Worm (Caenorhabditis elegans) whole organism, mixed stage, embryonic: Measurements from ENCODE around the gene F54C9.14.

Experiments used
- M03D4.4 ChIP-seq: sonication (generic microtip); optimal IDR thresholded peaks from 2 replicates; lab custom pipeline; 2017; ENCODE audit warnings: mild to moderate bottlenecking, missing genetic modification characterization, missing compliant biosample characterization
- bed-3 ChIP-seq: fragments of 200-800 bp; sonication (Bioruptor generic); optimal IDR thresholded peaks from 3 replicates; lab custom pipeline; 2018; ENCODE audit warnings: mild to moderate bottlenecking, missing genetic modification characterization, moderate library complexity, missing compliant biosample characterization
- blmp-1 ChIP-seq: fragments of 150-350 bp; optimal IDR thresholded peaks from 2 replicates; lab custom pipeline; 2014; ENCODE audit warnings: missing biosample characterization, missing genetic modification characterization
- ceh-39 ChIP-seq: fragments of 150-350 bp; optimal IDR thresholded peaks from 2 replicates; lab custom pipeline; 2014; ENCODE audit warnings: missing biosample characterization, missing genetic modification characterization
- ceh-43 ChIP-seq: fragments of 200-800 bp; sonication (Bioruptor generic); optimal IDR thresholded peaks from 2 replicates; lab custom pipeline; 2018; ENCODE audit warnings: mild to moderate bottlenecking, missing genetic modification characterization, moderate library complexity, missing compliant biosample characterization
- ceh-83 ChIP-seq: fragments of 200-800 bp; sonication (Bioruptor generic); optimal IDR thresholded peaks from 2 replicates; lab custom pipeline; 2018; ENCODE audit warnings: mild to moderate bottlenecking, missing genetic modification characterization, missing compliant biosample characterization
- ces-1 ChIP-seq: fragments of 150-350 bp; optimal IDR thresholded peaks from 2 replicates; lab custom pipeline; 2014; ENCODE audit warnings: missing biosample characterization, missing genetic modification reagents, missing genetic modification characterization
- cnd-1 ChIP-seq: fragments of 200-800 bp; sonication (Bioruptor generic); optimal IDR thresholded peaks from 2 replicates; lab custom pipeline; 2018; ENCODE audit warnings: mild to moderate bottlenecking, missing genetic modification characterization, missing compliant biosample characterization
- drap-1 ChIP-seq: fragments of 200-800 bp; sonication (Bioruptor generic); optimal IDR thresholded peaks from 3 replicates; lab custom pipeline; 2018; ENCODE audit warnings: mild to moderate bottlenecking, missing genetic modification characterization, missing compliant biosample characterization
- elt-1 ChIP-seq: sonication (generic microtip); optimal IDR thresholded peaks from 2 replicates; lab custom pipeline; 2017; ENCODE audit warnings: missing genetic modification characterization, mild to moderate bottlenecking, missing compliant biosample characterization, antibody characterized with exemption, moderate library complexity, borderline replicate concordance; ENCODE audit not compliant: insufficient read depth
- elt-3 ChIP-seq: fragments of 150-350 bp; optimal IDR thresholded peaks from 2 replicates; lab custom pipeline; 2014; ENCODE audit warnings: missing biosample characterization, missing genetic modification characterization
- flh-1 ChIP-seq: fragments of 200-800 bp; sonication (Bioruptor generic); optimal IDR thresholded peaks from 2 replicates; lab custom pipeline; 2018; ENCODE audit warnings: mild to moderate bottlenecking, missing genetic modification characterization, moderate library complexity, missing compliant biosample characterization
- ham-2 ChIP-seq: fragments of 200-800 bp; sonication (Bioruptor generic); optimal IDR thresholded peaks from 2 replicates; lab custom pipeline; 2018; ENCODE audit warnings: mild to moderate bottlenecking, missing genetic modification characterization, missing compliant biosample characterization
- hlh-1 ChIP-seq: fragments of 150-350 bp; optimal IDR thresholded peaks from 2 replicates; lab custom pipeline; 2014; ENCODE audit warnings: missing biosample characterization, missing genetic modification reagents, missing genetic modification characterization
- lin-13 ChIP-seq: fragments of 150-350 bp; optimal IDR thresholded peaks from 2 replicates; lab custom pipeline; 2014; ENCODE audit warnings: missing biosample characterization, missing genetic modification characterization
- lin-32 ChIP-seq: fragments of 200-800 bp; sonication (Bioruptor generic); optimal IDR thresholded peaks from 2 replicates; lab custom pipeline; 2018; ENCODE audit warnings: mild to moderate bottlenecking, missing genetic modification characterization, missing compliant biosample characterization
- lsy-2 ChIP-seq: fragments of 150-350 bp; optimal IDR thresholded peaks from 2 replicates; lab custom pipeline; 2014; ENCODE audit warnings: missing biosample characterization, missing genetic modification characterization
- mab-5 ChIP-seq: fragments of 150-350 bp; optimal IDR thresholded peaks from 2 replicates; lab custom pipeline; 2014; ENCODE audit warnings: missing biosample characterization, missing genetic modification characterization
- mep-1 ChIP-seq: fragments of 150-350 bp; optimal IDR thresholded peaks from 2 replicates; lab custom pipeline; 2017; ENCODE audit warnings: missing biosample characterization, missing genetic modification reagents, missing genetic modification characterization, inconsistent platforms
- mls-2 ChIP-seq: sonication (generic microtip); optimal IDR thresholded peaks from 2 replicates; lab custom pipeline; 2016; ENCODE audit warnings: mild to moderate bottlenecking, missing genetic modification characterization, moderate library complexity, missing compliant biosample characterization
- nhr-12 ChIP-seq: fragments of 150-350 bp; optimal IDR thresholded peaks from 2 replicates; lab custom pipeline; 2014; ENCODE audit warnings: missing biosample characterization, missing genetic modification characterization
- nhr-2 ChIP-seq: fragments of 150-350 bp; optimal IDR thresholded peaks from 2 replicates; lab custom pipeline; 2014; ENCODE audit warnings: missing biosample characterization, missing genetic modification characterization
- nhr-237 ChIP-seq: fragments of 150-350 bp; optimal IDR thresholded peaks from 2 replicates; lab custom pipeline; 2014; ENCODE audit warnings: missing biosample characterization, missing genetic modification characterization
- nhr-28 ChIP-seq: fragments of 150-350 bp; optimal IDR thresholded peaks from 2 replicates; lab custom pipeline; 2014; ENCODE audit warnings: missing biosample characterization, missing genetic modification characterization
- nhr-76 ChIP-seq: sonication (generic microtip); optimal IDR thresholded peaks from 2 replicates; lab custom pipeline; 2017; ENCODE audit warnings: missing biosample characterization, missing genetic modification characterization
- pha-4 ChIP-seq: fragments of 150-350 bp; optimal IDR thresholded peaks from 2 replicates; lab custom pipeline; 2018; ENCODE audit warnings: missing biosample characterization, missing genetic modification reagents, missing genetic modification characterization
- sem-2 ChIP-seq: fragments of 200-800 bp; sonication (Bioruptor generic); optimal IDR thresholded peaks from 2 replicates; lab custom pipeline; 2018; ENCODE audit warnings: mild to moderate bottlenecking, missing genetic modification characterization, missing compliant biosample characterization
- snpc-4 ChIP-seq: fragments of 150-350 bp; optimal IDR thresholded peaks from 2 replicates; lab custom pipeline; 2014; ENCODE audit warnings: missing biosample characterization, missing genetic modification characterization
- sptf-1 ChIP-seq: sonication (generic microtip); optimal IDR thresholded peaks from 2 replicates; lab custom pipeline; 2017; ENCODE audit warnings: mild to moderate bottlenecking, missing genetic modification characterization, moderate library complexity, missing compliant biosample characterization
- tbx-8 ChIP-seq: fragments of 200-800 bp; sonication (Bioruptor generic); optimal IDR thresholded peaks from 2 replicates; lab custom pipeline; 2018; ENCODE audit warnings: mild to moderate bottlenecking, missing genetic modification characterization, moderate library complexity, missing compliant biosample characterization
- unc-120 ChIP-seq: sonication (generic microtip); optimal IDR thresholded peaks from 2 replicates; lab custom pipeline; 2017; ENCODE audit warnings: missing genetic modification characterization, missing compliant biosample characterization; ENCODE audit not compliant: poor library complexity, severe bottlenecking
- unc-39 ChIP-seq: fragments of 150-350 bp; optimal IDR thresholded peaks from 2 replicates; lab custom pipeline; 2014; ENCODE audit warnings: missing biosample characterization, missing genetic modification characterization
- unc-62 ChIP-seq: fragments of 150-350 bp; optimal IDR thresholded peaks from 2 replicates; lab custom pipeline; 2014; ENCODE audit warnings: missing biosample characterization, missing genetic modification reagents, missing genetic modification characterization
- zip-8 ChIP-seq: fragments of 150-350 bp; optimal IDR thresholded peaks from 2 replicates; lab custom pipeline; 2014; ENCODE audit warnings: missing biosample characterization, missing genetic modification characterization
- ztf-11 ChIP-seq: fragments of 150-350 bp; optimal IDR thresholded peaks from 2 replicates; lab custom pipeline; 2014; ENCODE audit warnings: missing biosample characterization, missing genetic modification characterization

The F54C9.14 gene

ce11 chrII:8551100-8551499, 11.0 kb upstream of the F54C9.14 start:
- no peak for TF ChIP-seq nhr-2 (tag; lab: Kevin White, UChicago)
- TF ChIP-seq ztf-11 = no peak
- no peak for TF ChIP-seq tbx-8
- TF ChIP-seq elt-1 = no peak
- TF ChIP-seq ceh-39 (tag; lab: Kevin White, UChicago) = no peak
- TF ChIP-seq ces-1 = peak; percentile 73
- no peak for TF ChIP-seq snpc-4 (tag; lab: Kevin White, UChicago)

ce11 chrII:8554568-8554967, 7.5 kb upstream of the F54C9.14 start:
- TF ChIP-seq lin-32 (GFP tag; lab: Kevin White, UChicago) (no peak), lsy-2 (tag; lab: Kevin White, UChicago) (no peak), ces-1 (no peak), snpc-4 (tag; lab: Kevin White, UChicago) (no peak), nhr-12 (tag; lab: Kevin White, UChicago) (no peak), unc-39 (tag; lab: Kevin White, UChicago) (no peak), lin-13 (tag; lab: Kevin White, UChicago) (no peak), pha-4 (tag; lab: Kevin White, UChicago) (no peak), ceh-83 (GFP tag; lab: Kevin White, UChicago) (no peak), elt-3 (no peak)

ce11 chrII:8556166-8556565, 5.9 kb upstream of the F54C9.14 start, which contains the start of gene glb-27:
TSS of gene glb-27 (minus strand) at chrII:8556266.
- TF ChIP-seq mab-5 (tag; lab: Kevin White, UChicago) (no peak), unc-120 (tag; lab: Kevin White, UChicago) (no peak), elt-3 (no peak), hlh-1 (tag; lab: Kevin White, UChicago) (no peak), lin-13 (tag; lab: Kevin White, UChicago) (no peak), ceh-39 (tag; lab: Kevin White, UChicago) (no peak), ces-1 (no peak), nhr-76 (tag; lab: Kevin White, UChicago) (no peak), mls-2 (no peak), sem-2 (GFP tag; lab: Kevin White, UChicago) (no peak), blmp-1 (tag; lab: Kevin White, UChicago) (no peak), ceh-43 (GFP tag; lab: Kevin White, UChicago) (no peak), lin-32 (GFP tag; lab: Kevin White, UChicago) (no peak), ham-2 (GFP tag; lab: Kevin White, UChicago) (no peak), elt-1 (no peak), unc-39 (tag; lab: Kevin White, UChicago) (no peak), lsy-2 (tag; lab: Kevin White, UChicago) (no peak), nhr-12 (tag; lab: Kevin White, UChicago) (no peak)
- TF ChIP-seq, all 35 proteins: peak for 0

- TF ChIP-seq nhr-2 (tag; lab: Kevin White, UChicago) (no peak), ces-1 (peak; percentile 96)
Measured at ce11 chrII:8559188-8559587, 2.9 kb upstream of the F54C9.14 start.

- TF ChIP-seq zip-8 (tag; lab: Kevin White, UChicago) (peak; percentile 61), hlh-1 (tag; lab: Kevin White, UChicago) (peak; percentile 91), tbx-8 (peak; percentile 30), nhr-28 (tag; lab: Kevin White, UChicago) (peak; percentile 48), unc-62 (GFP tag; lab: Kevin White, UChicago) (peak; percentile 85), bed-3 (GFP tag; lab: Kevin White, UChicago) (peak; percentile 46), snpc-4 (tag; lab: Kevin White, UChicago) (no peak), nhr-12 (tag; lab: Kevin White, UChicago) (peak; percentile 73), M03D4.4 (tag; lab: Kevin White, UChicago) (peak; percentile 82), mls-2 (peak; percentile 81), cnd-1 (tag; lab: Kevin White, UChicago) (peak; percentile 88), lsy-2 (tag; lab: Kevin White, UChicago) (peak; percentile 93), nhr-76 (tag; lab: Kevin White, UChicago) (peak; percentile 34), nhr-2 (tag; lab: Kevin White, UChicago) (peak; percentile 82), ceh-43 (GFP tag; lab: Kevin White, UChicago) (peak; percentile 64), elt-3 (peak; percentile 87), mep-1 (tag; lab: Kevin White, UChicago) (peak; percentile 100), mab-5 (tag; lab: Kevin White, UChicago) (peak; percentile 33), pha-4 (tag; lab: Kevin White, UChicago) (peak; percentile 100), ztf-11 (peak; percentile 72), ham-2 (GFP tag; lab: Kevin White, UChicago) (peak; percentile 69), flh-1 (GFP tag; lab: Kevin White, UChicago) (no peak), blmp-1 (tag; lab: Kevin White, UChicago) (no peak), unc-39 (tag; lab: Kevin White, UChicago) (peak; percentile 59), sptf-1 (tag; lab: Kevin White, UChicago) (peak; percentile 91), lin-13 (tag; lab: Kevin White, UChicago) (peak; percentile 99), nhr-237 (peak; percentile 98), elt-1 (peak; percentile 6), ceh-83 (GFP tag; lab: Kevin White, UChicago) (peak; percentile 78), ceh-39 (tag; lab: Kevin White, UChicago) (peak; percentile 99), sem-2 (GFP tag; lab: Kevin White, UChicago) (peak; percentile 21), lin-32 (GFP tag; lab: Kevin White, UChicago) (peak; percentile 59), drap-1 (GFP tag; lab: Kevin White, UChicago) (peak; percentile 92), ces-1 (peak; percentile 72), unc-120 (tag; lab: Kevin White, UChicago) (peak; percentile 95)
Measured at ce11 chrII:8561227-8561626, 875 bp upstream of the F54C9.14 start, which contains the start of gene iff-2. TSS of gene iff-2 (minus strand) at chrII:8561367.
